Worm (Caenorhabditis elegans) whole organism, L3 larva: ENCODE results near the gene enu-3.5.
A peak's percentile ranks its signal among the peaks of the same experiment; 100 is the strongest.

ENCODE experiments used
- R02D3.7 ChIP-seq: fragments of 150-350 bp; optimal IDR thresholded peaks from 2 replicates; lab custom pipeline; 2014; ENCODE audit warnings: missing biosample characterization, missing genetic modification characterization
- ZK546.5 ChIP-seq: sonication (generic microtip); optimal IDR thresholded peaks from 2 replicates; lab custom pipeline; 2017; ENCODE audit warnings: missing biosample characterization, missing genetic modification characterization
- aly-2 ChIP-seq: fragments of 150-350 bp; optimal IDR thresholded peaks from 2 replicates; lab custom pipeline; 2014; ENCODE audit warnings: missing biosample characterization, missing genetic modification characterization
- ama-1 ChIP-seq: fragments of 150-350 bp; optimal IDR thresholded peaks from 2 replicates; lab custom pipeline; 2018
- ceh-16 ChIP-seq: sonication (generic microtip); optimal IDR thresholded peaks from 2 replicates; lab custom pipeline; 2017; ENCODE audit warnings: missing biosample characterization, missing genetic modification characterization
- ceh-28 ChIP-seq: fragments of 150-350 bp; optimal IDR thresholded peaks from 2 replicates; lab custom pipeline; 2014; ENCODE audit warnings: missing biosample characterization, missing genetic modification reagents, missing genetic modification characterization
- ceh-82 ChIP-seq: fragments of 150-350 bp; optimal IDR thresholded peaks from 2 replicates; lab custom pipeline; 2014; ENCODE audit warnings: missing biosample characterization, missing genetic modification characterization
- ceh-9 ChIP-seq: sonication (generic microtip); optimal IDR thresholded peaks from 2 replicates; lab custom pipeline; 2018; ENCODE audit warnings: missing biosample characterization, missing genetic modification characterization
- daf-12 ChIP-seq: fragments of 150-350 bp; optimal IDR thresholded peaks from 2 replicates; lab custom pipeline; 2014; ENCODE audit warnings: missing biosample characterization, missing genetic modification reagents, missing genetic modification characterization
- egl-27 ChIP-seq: sonication (generic microtip); optimal IDR thresholded peaks from 4 replicates; lab custom pipeline; 2017; ENCODE audit warnings: missing biosample characterization, missing genetic modification reagents, missing genetic modification characterization
- egl-5 ChIP-seq: fragments of 150-350 bp; optimal IDR thresholded peaks from 2 replicates; lab custom pipeline; 2017; ENCODE audit warnings: missing biosample characterization, missing genetic modification reagents, missing genetic modification characterization, inconsistent platforms
- elt-1 ChIP-seq: fragments of 150-350 bp; optimal IDR thresholded peaks from 2 replicates; lab custom pipeline; 2014; ENCODE audit warnings: missing biosample characterization, missing genetic modification characterization
- elt-2 ChIP-seq: sonication (generic microtip); optimal IDR thresholded peaks from 2 replicates; lab custom pipeline; 2016; ENCODE audit warnings: missing genetic modification reagents, mild to moderate bottlenecking, missing genetic modification characterization, missing compliant biosample characterization
- eor-1 ChIP-seq, 2 experiments: fragments of 150-350 bp; optimal IDR thresholded peaks; 2 replicates each; lab custom pipeline; 2014 to 2018; ENCODE audit warnings: missing biosample characterization in 2 of 2, missing genetic modification characterization in 2 of 2
- fkh-10 ChIP-seq: sonication (generic microtip); optimal IDR thresholded peaks from 2 replicates; lab custom pipeline; 2017; ENCODE audit warnings: missing biosample characterization, missing genetic modification reagents, missing genetic modification characterization
- lin-15B ChIP-seq: fragments of 150-350 bp; optimal IDR thresholded peaks from 2 replicates; lab custom pipeline; 2014; ENCODE audit warnings: missing biosample characterization, missing genetic modification characterization
- lin-39 ChIP-seq: fragments of 150-350 bp; optimal IDR thresholded peaks from 2 replicates; lab custom pipeline; 2018; ENCODE audit warnings: missing biosample characterization, missing genetic modification reagents, missing genetic modification characterization
- lsy-12 ChIP-seq: sonication (generic microtip); optimal IDR thresholded peaks from 2 replicates; lab custom pipeline; 2016; ENCODE audit warnings: mild to moderate bottlenecking, missing genetic modification characterization, missing compliant biosample characterization
- mdl-1 ChIP-seq: fragments of 150-350 bp; optimal IDR thresholded peaks from 2 replicates; lab custom pipeline; 2014; ENCODE audit warnings: missing biosample characterization, missing genetic modification characterization
- mml-1 ChIP-seq: fragments of 150-350 bp; sonication (generic microtip); optimal IDR thresholded peaks from 3 replicates; lab custom pipeline; 2014; ENCODE audit warnings: missing biosample characterization, missing genetic modification characterization
- nfya-1 ChIP-seq: sonication (generic microtip); optimal IDR thresholded peaks from 2 replicates; lab custom pipeline; 2017; ENCODE audit warnings: missing genetic modification characterization, mild to moderate bottlenecking, missing compliant biosample characterization, antibody characterized with exemption, moderate library complexity; ENCODE audit not compliant: insufficient read depth
- nhr-11 ChIP-seq: fragments of 150-350 bp; optimal IDR thresholded peaks from 2 replicates; lab custom pipeline; 2014; ENCODE audit warnings: missing biosample characterization, missing genetic modification characterization
- nhr-23 ChIP-seq: fragments of 150-350 bp; optimal IDR thresholded peaks from 2 replicates; lab custom pipeline; 2014; ENCODE audit warnings: missing biosample characterization, missing genetic modification reagents, missing genetic modification characterization
- nhr-237 ChIP-seq: fragments of 150-350 bp; optimal IDR thresholded peaks from 2 replicates; lab custom pipeline; 2014; ENCODE audit warnings: missing biosample characterization, missing genetic modification characterization
- nhr-43 ChIP-seq: sonication (generic microtip); optimal IDR thresholded peaks from 2 replicates; lab custom pipeline; 2016; ENCODE audit warnings: mild to moderate bottlenecking, missing genetic modification characterization, missing compliant biosample characterization; ENCODE audit not compliant: poor library complexity, severe bottlenecking
- nhr-67 ChIP-seq: fragments of 150-350 bp; optimal IDR thresholded peaks from 2 replicates; lab custom pipeline; 2014; ENCODE audit warnings: missing biosample characterization, missing genetic modification characterization
- nhr-76 ChIP-seq: fragments of 150-350 bp; sonication (generic microtip); optimal IDR thresholded peaks from 5 replicates; lab custom pipeline; 2014; ENCODE audit warnings: missing biosample characterization, missing genetic modification characterization
- nhr-77 ChIP-seq: fragments of 150-350 bp; optimal IDR thresholded peaks from 2 replicates; lab custom pipeline; 2014; ENCODE audit warnings: missing biosample characterization, missing genetic modification characterization
- pha-4 ChIP-seq: fragments of 150-350 bp; optimal IDR thresholded peaks from 2 replicates; lab custom pipeline; 2014; ENCODE audit warnings: missing biosample characterization, missing genetic modification reagents, missing genetic modification characterization
- sea-2 ChIP-seq: fragments of 150-350 bp; sonication (generic microtip); optimal IDR thresholded peaks from 4 replicates; lab custom pipeline; 2014; ENCODE audit warnings: missing biosample characterization, missing genetic modification reagents, missing genetic modification characterization
- skn-1 ChIP-seq: fragments of 150-350 bp; optimal IDR thresholded peaks from 2 replicates; lab custom pipeline; 2014; ENCODE audit warnings: missing biosample characterization, missing genetic modification characterization
- snpc-4 ChIP-seq: fragments of 150-350 bp; optimal IDR thresholded peaks from 2 replicates; lab custom pipeline; 2014; ENCODE audit warnings: missing biosample characterization, missing genetic modification characterization
- tbx-2 ChIP-seq: sonication (generic microtip); optimal IDR thresholded peaks from 2 replicates; lab custom pipeline; 2016; ENCODE audit warnings: mild to moderate bottlenecking, missing genetic modification characterization, missing compliant biosample characterization
- unc-39 ChIP-seq: sonication (generic microtip); optimal IDR thresholded peaks from 4 replicates; lab custom pipeline; 2017; ENCODE audit warnings: missing biosample characterization, missing genetic modification characterization
- unc-62 ChIP-seq: fragments of 150-350 bp; sonication (generic microtip); optimal IDR thresholded peaks from 4 replicates; lab custom pipeline; 2014; ENCODE audit warnings: missing biosample characterization, missing genetic modification reagents, missing genetic modification characterization
- ztf-11 ChIP-seq: fragments of 150-350 bp; optimal IDR thresholded peaks from 2 replicates; lab custom pipeline; 2014; ENCODE audit warnings: missing biosample characterization, missing genetic modification characterization

Gene enu-3.5

DNA sequence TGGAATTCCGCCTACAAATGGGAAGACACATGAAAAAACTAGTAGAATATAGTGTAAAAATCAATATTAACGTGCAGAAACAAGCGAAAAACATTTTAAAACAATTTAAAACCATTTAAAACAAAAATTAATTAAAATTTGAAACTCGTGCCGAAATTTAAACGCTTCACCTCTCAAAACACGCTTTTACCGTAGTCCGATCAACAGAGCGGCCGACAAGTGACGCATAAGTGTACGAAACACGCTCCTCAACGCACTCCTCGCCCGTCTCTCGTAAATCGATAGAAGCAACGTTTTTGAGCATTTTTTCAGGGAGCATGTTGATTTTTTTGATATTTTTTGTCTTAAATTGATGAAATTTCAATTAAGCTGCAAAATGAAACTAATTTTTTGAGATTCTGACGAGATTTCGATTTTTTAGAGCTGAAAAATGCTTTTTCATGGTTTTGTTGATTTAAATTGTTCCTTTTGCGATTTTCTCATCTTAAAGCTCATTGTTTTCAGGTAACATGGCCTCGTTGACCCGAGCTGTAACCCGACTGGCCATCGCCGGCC, 27.1 kb downstream of the enu-3.5 start, which contains the start of gene cox-5A (continued):
- peak; percentile 94 for TF ChIP-seq R02D3.7 (tag; lab: Kevin White, UChicago)
- TF ChIP-seq sea-2, result peak; percentile 85
- TF ChIP-seq unc-39 (tag; lab: Kevin White, UChicago), result peak; percentile 25
- TF ChIP-seq unc-62 (GFP tag; lab: Kevin White, UChicago), result peak; percentile 95
- TF ChIP-seq ztf-11 (tag; lab: Kevin White, UChicago), result no peak
- peak; percentile 64 for TF ChIP-seq ceh-16 (tag; lab: Kevin White, UChicago)
- TF ChIP-seq egl-5 (tag; lab: Kevin White, UChicago), result peak; percentile 96
- TF ChIP-seq elt-2, result peak; percentile 94
- peak; percentile 99 for TF ChIP-seq ceh-28 (tag; lab: Kevin White, UChicago)
- TF ChIP-seq nhr-11 (tag; lab: Kevin White, UChicago), result peak; percentile 94
- no peak for TF ChIP-seq mml-1
- TF ChIP-seq ceh-9 (tag; lab: Kevin White, UChicago), result no peak
- peak in 1 of 2 experiments; percentile 11 for TF ChIP-seq eor-1 (tag; optimal IDR thresholded peaks at IDR 0.05; lab: Kevin White, UChicago)

DNA sequence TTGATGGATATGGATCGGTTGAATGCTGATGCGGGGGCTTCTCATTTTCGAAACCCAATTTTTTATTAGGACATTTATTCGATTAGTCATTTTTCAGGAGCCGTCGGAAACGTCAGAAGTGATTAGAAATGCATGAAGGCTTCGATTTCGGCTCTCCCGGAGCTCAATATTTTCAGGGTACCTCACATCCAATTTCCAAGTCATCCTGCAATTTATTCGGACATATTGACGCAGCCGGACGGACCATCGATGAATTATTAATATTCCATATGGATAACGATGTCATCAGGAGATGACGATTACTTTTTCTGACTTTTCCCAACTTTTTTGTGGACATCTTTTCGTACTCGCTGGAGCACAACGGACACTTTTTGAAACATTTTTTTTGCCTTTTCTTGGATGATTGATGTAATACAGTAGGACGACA, 28.6 kb downstream of the enu-3.5 start:
- peak; percentile 86 for TF ChIP-seq aly-2
- peak; percentile 42 for TF ChIP-seq nhr-11 (tag; lab: Kevin White, UChicago)
- no peak for TF ChIP-seq nhr-76 (tag; lab: Kevin White, UChicago)
- peak; percentile 87 for TF ChIP-seq nhr-43
- peak; percentile 46 for TF ChIP-seq R02D3.7 (tag; lab: Kevin White, UChicago)
- TF ChIP-seq lin-39 (tag; lab: Kevin White, UChicago), result peak; percentile 44
- TF ChIP-seq ama-1 (lab: Kevin White, UChicago), result peak; percentile 70
- TF ChIP-seq ZK546.5, result no peak
- TF ChIP-seq pha-4, result peak; percentile 2
- TF ChIP-seq ceh-28 (tag; lab: Kevin White, UChicago), result peak; percentile 63
- TF ChIP-seq fkh-10 (GFP tag; lab: Kevin White, UChicago), result no peak
- TF ChIP-seq lsy-12 (tag; lab: Kevin White, UChicago), result peak; percentile 22
- TF ChIP-seq tbx-2 (tag; lab: Kevin White, UChicago), result peak; percentile 12
- no peak for TF ChIP-seq nhr-67
- no peak for TF ChIP-seq ceh-9 (tag; lab: Kevin White, UChicago)
- TF ChIP-seq elt-2, result peak; percentile 37

DNA sequence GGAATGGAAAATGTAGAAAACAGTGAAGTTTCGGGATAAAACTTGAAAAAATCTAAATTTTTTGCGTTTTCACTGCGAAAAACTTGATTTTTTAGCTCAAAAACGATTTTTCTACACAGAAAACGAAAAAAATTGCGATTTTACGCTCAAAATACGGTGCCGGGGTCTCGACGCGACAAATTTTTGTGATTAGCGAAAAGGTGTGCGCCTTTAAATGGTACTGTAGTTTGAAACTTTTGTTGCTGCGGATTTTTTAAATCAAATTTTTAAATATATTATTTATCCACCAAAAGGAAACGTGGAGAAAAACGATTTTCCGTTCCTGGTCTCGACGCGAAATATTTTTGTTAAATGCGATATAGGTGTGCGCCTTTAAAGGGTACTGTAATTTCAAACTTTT, 29.2 kb downstream of the enu-3.5 start:
- TF ChIP-seq ceh-16 (tag; lab: Kevin White, UChicago) (no peak), mdl-1 (no peak), nhr-23 (tag; lab: Kevin White, UChicago) (no peak), R02D3.7 (tag; lab: Kevin White, UChicago) (no peak), nhr-76 (tag; lab: Kevin White, UChicago) (no peak), daf-12 (tag; lab: Kevin White, UChicago) (no peak), skn-1 (tag; lab: Kevin White, UChicago) (no peak), elt-1 (tag; lab: Kevin White, UChicago) (no peak), unc-39 (tag; lab: Kevin White, UChicago) (no peak), elt-2 (no peak), snpc-4 (no peak), ceh-82 (no peak)

DNA sequence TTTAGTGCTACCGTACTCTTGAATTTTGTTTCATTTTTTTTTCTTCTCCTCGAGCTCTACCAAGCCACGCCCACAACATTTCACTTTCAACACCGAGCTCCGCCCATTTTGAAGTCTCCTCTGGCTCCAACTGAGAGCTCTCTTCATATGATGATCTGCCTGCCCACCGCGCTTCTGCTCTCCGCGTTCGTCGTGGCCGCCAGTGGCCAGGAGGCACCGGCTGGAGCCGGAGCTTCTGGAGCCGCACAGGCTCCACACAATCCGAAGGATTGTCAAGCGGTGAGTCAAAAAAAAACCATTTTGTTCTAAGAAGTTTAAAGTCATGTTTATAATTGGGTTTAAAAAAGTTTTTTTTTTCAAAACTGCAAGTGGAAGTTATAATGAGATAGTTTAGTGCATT, 32.4 kb downstream of the enu-3.5 start, which contains the start of gene flp-14:
Gene flp-14 (plus strand): TSS at position 146 of the 400 bp plus-strand sequence.
- TF ChIP-seq lin-15B (tag; lab: Kevin White, UChicago), result no peak
- TF ChIP-seq pha-4, result no peak
- no peak for TF ChIP-seq unc-62 (GFP tag; lab: Kevin White, UChicago)
- TF ChIP-seq nhr-77 (tag; lab: Kevin White, UChicago), result no peak
- no peak for TF ChIP-seq egl-27
- no peak for TF ChIP-seq ceh-9 (tag; lab: Kevin White, UChicago)
- TF ChIP-seq nhr-237 (tag; lab: Kevin White, UChicago), result no peak
- TF ChIP-seq nfya-1 (tag; lab: Kevin White, UChicago), result no peak
